Fruit fly (Drosophila melanogaster): ENCODE data around the gene Pgam5.

dm6 chrX:1901605-1902136 lies 28.3 kb upstream of the Pgam5 start, which contains the start of gene Ldaf1:
- TF ChIP-seq sage (GFP tag; optimal IDR thresholded peaks at IDR 0.05) (no peak), foxo (GFP tag; optimal IDR thresholded peaks at IDR 0.05) (no peak), brk (GFP tag; optimal IDR thresholded peaks at IDR 0.05) (no peak), fru (GFP tag; optimal IDR thresholded peaks at IDR 0.05) (no peak), OdsH (GFP tag; optimal IDR thresholded peaks at IDR 0.05) (no peak), lola (GFP tag; optimal IDR thresholded peaks at IDR 0.05) (no peak), Myc (optimal IDR thresholded peaks at IDR 0.05) (no peak), Abd-B (GFP tag; optimal IDR thresholded peaks at IDR 0.05) (no peak), usp (GFP tag; optimal IDR thresholded peaks at IDR 0.05) (no peak)
